Fruit fly (Drosophila melanogaster) whole organism, embryonic: ENCODE results near the gene CG13631.

Source experiments
- B-H1 ChIP-seq: fragments of 200-800 bp; sonication (Bioruptor generic); IDR thresholded peaks from 3 replicates; pipeline ENCODE4 v1.3.6; 2022; ENCODE audit warnings: missing biosample characterization, missing genetic modification characterization
- BEAF-32 ChIP-seq: fragments of 200-800 bp; sonication (Bioruptor generic); optimal IDR thresholded peaks from 3 replicates; lab custom pipeline; 2017; ENCODE audit warnings: missing biosample characterization, missing genetic modification characterization, mild to moderate bottlenecking, moderate library complexity, missing genetic modification reagents
- BtbVII ChIP-seq: fragments of 200-800 bp; sonication (Bioruptor generic); optimal IDR thresholded peaks from 3 replicates; lab custom pipeline; 2017; ENCODE audit warnings: missing biosample characterization, mild to moderate bottlenecking, missing genetic modification characterization
- CG10147 ChIP-seq: fragments of 200-800 bp; sonication (Bioruptor generic); optimal IDR thresholded peaks from 2 replicates; lab custom pipeline; 2019; ENCODE audit warnings: missing biosample characterization, mild to moderate bottlenecking, missing genetic modification characterization, moderate library complexity
- CG11093 ChIP-seq: fragments of 200-800 bp; sonication (Bioruptor generic); IDR thresholded peaks from 3 replicates; pipeline ENCODE4 v1.3.6; 2022; ENCODE audit warnings: missing biosample characterization, missing genetic modification characterization
- CG1603 ChIP-seq: fragments of 200-800 bp; sonication (Bioruptor generic); optimal IDR thresholded peaks from 2 replicates; lab custom pipeline; 2019; ENCODE audit warnings: missing biosample characterization, mild to moderate bottlenecking, missing genetic modification characterization, moderate library complexity
- CG17361 ChIP-seq: fragments of 200-800 bp; sonication (Bioruptor generic); IDR thresholded peaks from 3 replicates; pipeline ENCODE4 v1.3.6; 2022; ENCODE audit warnings: missing biosample characterization, missing genetic modification characterization
- CG2712 ChIP-seq: fragments of 200-800 bp; optimal IDR thresholded peaks from 3 replicates; lab custom pipeline; 2019; ENCODE audit warnings: missing biosample characterization, mild to moderate bottlenecking, missing genetic modification characterization, moderate library complexity
- CG30020 ChIP-seq: fragments of 200-800 bp; optimal IDR thresholded peaks from 2 replicates; lab custom pipeline; 2019; ENCODE audit warnings: missing biosample characterization, mild to moderate bottlenecking, missing genetic modification characterization, moderate library complexity
- CG30403 ChIP-seq: fragments of 200-800 bp; sonication (Bioruptor generic); optimal IDR thresholded peaks from 3 replicates; lab custom pipeline; 2016; ENCODE audit warnings: missing biosample characterization, missing genetic modification characterization
- CG42726 ChIP-seq: fragments of 200-800 bp; sonication (Bioruptor generic); IDR thresholded peaks from 2 replicates; pipeline ENCODE4 v1.3.6; 2022; ENCODE audit warnings: missing biosample characterization, missing genetic modification characterization; ENCODE audit not compliant: partially characterized antibody
- CG4404 ChIP-seq: fragments of 200-800 bp; sonication (Bioruptor generic); IDR thresholded peaks from 2 replicates; pipeline ENCODE4 v1.3.6; 2022; ENCODE audit warnings: missing biosample characterization, missing genetic modification characterization
- CG4424 ChIP-seq: fragments of 200-800 bp; sonication (Bioruptor generic); optimal IDR thresholded peaks from 3 replicates; lab custom pipeline; 2016; ENCODE audit warnings: missing biosample characterization, missing genetic modification characterization
- CG6272 ChIP-seq: fragments of 200-800 bp; sonication (Bioruptor generic); IDR thresholded peaks from 2 replicates; pipeline ENCODE4 v1.3.6; 2022; ENCODE audit warnings: missing biosample characterization, missing genetic modification characterization
- CG7963 ChIP-seq: fragments of 200-800 bp; sonication (Bioruptor generic); IDR thresholded peaks from 3 replicates; pipeline ENCODE4 v1.3.6; 2022; ENCODE audit warnings: missing biosample characterization, missing genetic modification characterization; ENCODE audit not compliant: partially characterized antibody
- CG7987 ChIP-seq: fragments of 200-800 bp; sonication (Bioruptor generic); optimal IDR thresholded peaks from 2 replicates; lab custom pipeline; 2018; ENCODE audit warnings: missing biosample characterization, mild to moderate bottlenecking, missing genetic modification characterization, moderate library complexity
- Dip3 ChIP-seq: fragments of 200-800 bp; sonication (Bioruptor generic); optimal IDR thresholded peaks from 3 replicates; lab custom pipeline; 2016; ENCODE audit warnings: missing biosample characterization, missing genetic modification characterization
- E2f1 ChIP-seq: fragments of 200-800 bp; sonication (Bioruptor generic); IDR thresholded peaks from 2 replicates; pipeline ENCODE4 v1.3.6; 2022; ENCODE audit warnings: missing biosample characterization, missing genetic modification characterization
- GATAe ChIP-seq: fragments of 200-800 bp; sonication (Bioruptor generic); conservative IDR thresholded peaks from 2 replicates; pipeline ENCODE4 v1.3.6; 2022; ENCODE audit warnings: missing biosample characterization, missing genetic modification characterization
- HLH4C ChIP-seq: fragments of 200-800 bp; sonication (Bioruptor generic); IDR thresholded peaks from 3 replicates; pipeline ENCODE4 v1.3.6; 2022; ENCODE audit warnings: missing biosample characterization, missing genetic modification characterization; ENCODE audit not compliant: partially characterized antibody
- Hey ChIP-seq: fragments of 200-800 bp; sonication (Bioruptor generic); optimal IDR thresholded peaks from 3 replicates; lab custom pipeline; 2018; ENCODE audit warnings: missing biosample characterization, mild to moderate bottlenecking, missing genetic modification characterization
- Hr78 ChIP-seq, 2 experiments: fragments of 200-800 bp in 1 of 2; fragments of >200 bp in 1 of 2; sonication (Bioruptor generic) in 1 of 2; optimal IDR thresholded peaks; 2 replicates each; lab custom pipeline; 2017 to 2019; ENCODE audit warnings: missing biosample characterization in 2 of 2, missing genetic modification characterization in 2 of 2, mild to moderate bottlenecking in 1 of 2, moderate library complexity in 1 of 2
- Taf1 ChIP-seq: fragments of 200-800 bp; sonication (Bioruptor generic); IDR thresholded peaks from 2 replicates; pipeline ENCODE4 v1.3.6; 2022; ENCODE audit warnings: missing biosample characterization, missing genetic modification characterization
- Vsx1 ChIP-seq: fragments of 200-800 bp; sonication (Bioruptor generic); optimal IDR thresholded peaks from 2 replicates; lab custom pipeline; 2017; ENCODE audit warnings: missing biosample characterization, mild to moderate bottlenecking, missing genetic modification characterization, missing genetic modification reagents
- ash1 ChIP-seq: fragments of 200-800 bp; sonication (Bioruptor generic); optimal IDR thresholded peaks from 2 replicates; lab custom pipeline; 2018; ENCODE audit warnings: missing biosample characterization, mild to moderate bottlenecking, missing genetic modification characterization
- bigmax ChIP-seq: fragments of 200-800 bp; sonication (Bioruptor generic); optimal IDR thresholded peaks from 2 replicates; lab custom pipeline; 2018; ENCODE audit warnings: missing biosample characterization, mild to moderate bottlenecking, missing genetic modification characterization
- cas ChIP-seq: fragments of 200-800 bp; sonication (Bioruptor generic); IDR thresholded peaks from 2 replicates; pipeline ENCODE4 v1.3.6; 2022; ENCODE audit warnings: missing biosample characterization, missing genetic modification characterization
- cato ChIP-seq: fragments of 200-800 bp; sonication (Bioruptor generic); optimal IDR thresholded peaks from 2 replicates; lab custom pipeline; 2016; ENCODE audit warnings: missing biosample characterization, missing genetic modification characterization, borderline replicate concordance
- danr ChIP-seq: fragments of 200-800 bp; sonication (Bioruptor generic); IDR thresholded peaks from 2 replicates; pipeline ENCODE4 v1.3.6; 2022; ENCODE audit warnings: missing biosample characterization, missing genetic modification characterization
- eyg ChIP-seq: fragments of 200-800 bp; sonication (Bioruptor generic); optimal IDR thresholded peaks from 3 replicates; lab custom pipeline; 2016; ENCODE audit warnings: missing biosample characterization, missing genetic modification characterization
- fd3F ChIP-seq: fragments of 200-800 bp; sonication (Bioruptor generic); optimal IDR thresholded peaks from 2 replicates; lab custom pipeline; 2018; ENCODE audit warnings: missing biosample characterization, mild to moderate bottlenecking, missing genetic modification characterization, moderate library complexity
- gem ChIP-seq: fragments of 200-800 bp; sonication (Bioruptor generic); optimal IDR thresholded peaks from 2 replicates; lab custom pipeline; 2019; ENCODE audit warnings: missing biosample characterization, mild to moderate bottlenecking, missing genetic modification characterization, moderate library complexity
- gfzf ChIP-seq: fragments of 200-800 bp; sonication (Bioruptor generic); optimal IDR thresholded peaks from 2 replicates; lab custom pipeline; 2016; ENCODE audit warnings: missing biosample characterization, mild to moderate bottlenecking, missing genetic modification characterization, moderate library complexity
- hb ChIP-seq: fragments of 200-800 bp; sonication (Bioruptor generic); IDR thresholded peaks from 3 replicates; pipeline ENCODE4 v1.3.6; 2022; ENCODE audit warnings: missing biosample characterization, missing genetic modification characterization; ENCODE audit not compliant: partially characterized antibody
- hkb ChIP-seq, 2 experiments: fragments of 200-800 bp in 1 of 2; fragments of >200 bp in 1 of 2; sonication (Bioruptor generic) in 1 of 2; IDR thresholded peaks in 1 of 2; optimal IDR thresholded peaks in 1 of 2; 2 replicates each; pipeline versions ENCODE4 v1.3.6 to Lab custom; 2017 to 2022; ENCODE audit warnings: missing biosample characterization in 1 of 2, missing genetic modification characterization in 1 of 2
- jigr1 ChIP-seq: fragments of 200-800 bp; sonication (Bioruptor generic); IDR thresholded peaks from 3 replicates; pipeline ENCODE4 v1.3.6; 2022; ENCODE audit warnings: missing biosample characterization, missing genetic modification characterization
- knrl ChIP-seq: fragments of 200-800 bp; sonication (Bioruptor generic); IDR thresholded peaks from 3 replicates; pipeline ENCODE4 v1.3.6; 2022; ENCODE audit warnings: missing biosample characterization, missing genetic modification characterization; ENCODE audit not compliant: partially characterized antibody
- lab ChIP-seq: fragments of 200-800 bp; sonication (Bioruptor generic); optimal IDR thresholded peaks from 3 replicates; lab custom pipeline; 2017; ENCODE audit warnings: missing biosample characterization, missing genetic modification characterization, mild to moderate bottlenecking, moderate library complexity, missing genetic modification reagents
- luna ChIP-seq: fragments of 200-800 bp; sonication (Bioruptor generic); optimal IDR thresholded peaks from 2 replicates; lab custom pipeline; 2016; ENCODE audit warnings: missing biosample characterization, missing genetic modification characterization
- mirr ChIP-seq: fragments of 200-800 bp; sonication (Bioruptor generic); optimal IDR thresholded peaks from 3 replicates; lab custom pipeline; 2018; ENCODE audit warnings: missing biosample characterization, mild to moderate bottlenecking, missing genetic modification characterization
- odd ChIP-seq: fragments of 200-800 bp; sonication (Bioruptor generic); optimal IDR thresholded peaks from 2 replicates; lab custom pipeline; 2017; ENCODE audit warnings: missing biosample characterization, mild to moderate bottlenecking, missing genetic modification characterization
- repo ChIP-seq: fragments of 200-800 bp; sonication (Bioruptor generic); optimal IDR thresholded peaks from 2 replicates; lab custom pipeline; 2016; ENCODE audit warnings: missing biosample characterization, missing genetic modification characterization
- shn ChIP-seq: fragments of 200-800 bp; sonication (Bioruptor generic); optimal IDR thresholded peaks from 3 replicates; lab custom pipeline; 2016; ENCODE audit warnings: missing biosample characterization, missing genetic modification characterization
- sima ChIP-seq: fragments of 200-800 bp; sonication (Bioruptor generic); optimal IDR thresholded peaks from 2 replicates; lab custom pipeline; 2016; ENCODE audit warnings: missing biosample characterization, missing genetic modification characterization
- so ChIP-seq: fragments of 200-800 bp; sonication (Bioruptor generic); IDR thresholded peaks from 3 replicates; pipeline ENCODE4 v1.3.6; 2022; ENCODE audit warnings: missing biosample characterization, missing genetic modification characterization
- toy ChIP-seq: fragments of 200-800 bp; sonication (Bioruptor generic); IDR thresholded peaks from 2 replicates; pipeline ENCODE4 v1.3.6; 2022; ENCODE audit warnings: missing biosample characterization, missing genetic modification characterization
- trem ChIP-seq: fragments of 200-800 bp; optimal IDR thresholded peaks from 3 replicates; lab custom pipeline; 2019; ENCODE audit warnings: missing biosample characterization, mild to moderate bottlenecking, missing genetic modification characterization, moderate library complexity

The CG13631 gene

DNA sequence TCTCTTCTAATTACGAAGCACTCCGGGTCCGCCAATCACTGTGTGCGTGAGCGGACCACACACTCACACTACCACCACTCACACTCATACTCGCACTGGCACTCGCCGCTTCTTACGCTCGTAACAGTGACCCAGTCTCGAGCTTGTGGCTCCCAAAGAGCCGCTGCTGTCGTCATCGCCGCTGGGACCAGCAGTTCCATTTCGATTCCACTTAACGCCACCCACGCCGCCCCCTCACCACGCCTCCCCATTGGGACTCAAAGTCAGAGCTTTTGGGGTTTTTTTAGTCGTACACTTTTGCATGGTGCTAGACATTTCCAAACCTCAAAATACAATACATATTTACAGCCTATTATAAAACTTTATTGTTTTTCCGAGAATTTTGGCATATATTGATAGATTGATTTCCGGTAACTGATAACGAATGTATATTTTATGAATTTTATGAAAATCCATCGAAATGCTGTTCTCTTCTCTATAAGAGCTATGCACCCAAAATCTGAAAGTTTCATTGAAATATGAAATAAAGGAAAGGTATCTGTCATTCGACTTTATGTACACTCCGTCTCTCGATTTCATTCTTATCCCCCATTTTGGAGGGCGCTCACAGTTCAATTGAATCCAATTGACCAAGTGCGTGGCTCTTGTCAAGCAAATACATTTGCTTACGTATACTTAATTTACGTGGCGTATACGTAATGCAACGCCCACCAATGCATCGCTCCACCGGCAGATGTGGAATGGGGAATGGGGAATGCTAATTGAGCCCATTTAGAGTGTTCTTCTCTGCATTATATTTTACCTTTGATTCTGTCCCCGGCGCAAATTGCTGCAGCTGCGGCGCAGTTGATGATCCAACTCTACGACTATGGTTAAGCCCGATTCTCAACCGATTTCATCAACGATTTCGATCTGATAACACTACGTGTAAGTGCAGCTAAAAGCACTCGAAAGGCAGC, 2.4 kb downstream of the CG13631 start, which contains the start of gene CG42331 (continued):
- TF ChIP-seq HLH4C (no peak), GATAe (GFP tag; lab: Robert Waterston, UW) (peak; percentile 55; the same call in 1 of the 2 replicates), CG30020 (tag; lab: Kevin White, UChicago) (no peak), CG4424 (peak; percentile 52), cato (GFP tag; lab: Kevin White, UChicago) (peak; percentile 26), shn (GFP tag; lab: Kevin White, UChicago) (peak; percentile 57), gem (tag; lab: Kevin White, UChicago) (peak; percentile 86), odd (peak; percentile 24), danr (GFP tag; lab: Robert Waterston, UW) (no peak), CG7963 (no peak), sima (GFP tag; lab: Kevin White, UChicago) (no peak), BEAF-32 (no peak), cas (GFP tag; lab: Robert Waterston, UW) (no peak), trem (tag; lab: Kevin White, UChicago) (peak; percentile 23), CG6272 (GFP tag; lab: Robert Waterston, UW) (no peak), eyg (peak; percentile 33), hb (GFP tag; lab: Robert Waterston, UW) (no peak), Vsx1 (GFP tag; lab: Kevin White, UChicago) (peak; percentile 7), so (peak; percentile 35; the same call in 1 of the 3 replicates), BtbVII (peak; percentile 59), Hr78 (GFP tag; optimal IDR thresholded peaks at IDR 0.05; lab: Kevin White, UChicago) (peak in 1 of 2 experiments; percentile 64), toy (GFP tag; lab: Robert Waterston, UW) (no peak), lab (peak; percentile 78), repo (GFP tag; lab: Kevin White, UChicago) (no peak), Hey (tag; lab: Kevin White, UChicago) (peak; percentile 95), E2f1 (GFP tag; lab: Robert Waterston, UW) (no peak; the same call in 1 of the 2 replicates), Dip3 (GFP tag; lab: Kevin White, UChicago) (peak; percentile 46), CG2712 (peak; percentile 67), ash1 (GFP tag; lab: Kevin White, UChicago) (no peak), CG17361 (GFP tag; lab: Robert Waterston, UW) (peak; percentile 69), CG10147 (peak; percentile 59), CG42726 (GFP tag; lab: Robert Waterston, UW) (no peak), CG30403 (peak; percentile 81), CG11093 (GFP tag; lab: Robert Waterston, UW) (0 out of 3 replicates have a peak, but pooled peaks have one; percentile 33), jigr1 (no peak), CG7987 (GFP tag; lab: Kevin White, UChicago) (no peak), Taf1 (GFP tag; lab: Robert Waterston, UW) (no peak), luna (GFP tag; lab: Kevin White, UChicago) (no peak), knrl (GFP tag; lab: Robert Waterston, UW) (no peak), fd3F (GFP tag; lab: Kevin White, UChicago) (peak; percentile 48), B-H1 (peak; percentile 57; the same call in 2 of the 3 replicates), CG1603 (tag; lab: Kevin White, UChicago) (peak; percentile 45), hkb (optimal IDR thresholded peaks at IDR 0.05; lab: Kevin White, UChicago) (no peak), hkb (GFP tag; IDR thresholded peaks at IDR 0.05; lab: Robert Waterston, UW) (peak; percentile 61), mirr (GFP tag; lab: Kevin White, UChicago) (peak; percentile 24), CG4404 (GFP tag; lab: Robert Waterston, UW) (no peak), bigmax (GFP tag; lab: Kevin White, UChicago) (no peak), gfzf (GFP tag; lab: Kevin White, UChicago) (no peak)
